Fruit fly (Drosophila melanogaster): ENCODE results near the gene Bka.

Bka gene

DNA sequence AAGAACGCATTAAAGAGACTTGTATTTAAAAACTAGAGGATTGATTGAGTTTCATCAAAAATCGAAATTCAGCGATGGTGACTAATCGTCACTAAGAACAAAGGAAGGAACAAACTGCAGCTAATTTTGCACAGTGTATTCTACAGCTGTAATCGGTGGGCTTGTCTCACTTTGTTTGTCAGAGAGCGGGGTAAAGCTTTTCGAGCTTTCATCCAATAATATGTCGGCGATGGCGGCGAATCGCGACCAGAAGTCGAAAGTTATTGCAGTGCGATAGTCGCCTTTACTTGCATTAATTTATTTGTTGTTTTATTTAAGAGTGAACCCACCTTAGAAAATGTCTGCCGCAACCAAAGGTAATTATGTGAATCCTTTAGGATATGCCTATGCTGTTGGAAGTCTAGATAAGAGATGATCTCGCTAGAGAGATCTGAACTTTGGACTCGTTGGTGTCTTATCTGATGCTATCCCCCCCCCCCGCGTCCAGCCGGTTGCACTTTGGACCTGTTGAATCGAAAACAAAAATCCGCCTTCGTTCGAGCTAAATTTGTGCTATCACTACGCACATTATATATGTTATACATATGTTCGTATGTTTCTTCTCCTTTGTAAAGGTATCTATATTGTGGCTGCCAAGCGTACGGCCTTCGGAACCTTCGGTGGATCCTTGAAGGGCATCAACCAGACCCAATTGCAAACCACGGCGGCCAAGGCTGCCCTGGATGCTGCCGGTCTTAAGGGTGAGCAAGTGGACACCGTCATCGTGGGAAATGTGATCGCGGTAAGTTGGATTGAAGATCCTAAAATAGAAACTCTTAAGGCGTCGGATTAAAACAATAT, 20.1 kb downstream of the Bka start, which contains the start of gene yip2 (continued):
- no peak for TF ChIP-seq hbn (GFP tag; IDR thresholded peaks at IDR 0.05; ENCODE audit: partially characterized antibody)
- peak; percentile 53 for TF ChIP-seq CG7786 (GFP tag; optimal IDR thresholded peaks at IDR 0.05)
- peak; percentile 34 for TF ChIP-seq HLH54F (GFP tag; optimal IDR thresholded peaks at IDR 0.05)
- peak; percentile 3 for TF ChIP-seq nerfin-1 (tag; optimal IDR thresholded peaks at IDR 0.05)
- TF ChIP-seq tx (GFP tag; optimal IDR thresholded peaks at IDR 0.05) = peak; percentile 18
- TF ChIP-seq cato (GFP tag; optimal IDR thresholded peaks at IDR 0.05; ENCODE audit: borderline replicate concordance) = no peak
- TF ChIP-seq CG32767 (GFP tag; IDR thresholded peaks at IDR 0.05) = 0 out of 2 replicates have a peak, but pooled peaks have one; percentile 29
- TF ChIP-seq fd102C (GFP tag; optimal IDR thresholded peaks at IDR 0.05) = no peak
- TF ChIP-seq gcm2 (GFP tag; optimal IDR thresholded peaks at IDR 0.05) = no peak
- no peak for TF ChIP-seq Mrtf (GFP tag; IDR thresholded peaks at IDR 0.05)
- TF ChIP-seq her (GFP tag; optimal IDR thresholded peaks at IDR 0.05) = peak; percentile 75
- no peak for TF ChIP-seq CG3838 (GFP tag; optimal IDR thresholded peaks at IDR 0.05)
- TF ChIP-seq B-H1 (GFP tag; IDR thresholded peaks at IDR 0.05) = no peak; the same call in 2 of the 3 replicates
- TF ChIP-seq Gsc (GFP tag; IDR thresholded peaks at IDR 0.05) = no peak
- no peak for TF ChIP-seq Scr (GFP tag; IDR thresholded peaks at IDR 0.05; ENCODE audit: partially characterized antibody)
- no peak for TF ChIP-seq CG17612 (GFP tag; IDR thresholded peaks at IDR 0.05)
- TF ChIP-seq Ets97D (GFP tag; optimal IDR thresholded peaks at IDR 0.05) = peak; percentile 15
- TF ChIP-seq jing (GFP tag; optimal IDR thresholded peaks at IDR 0.05) = no peak
- 0 out of 2 replicates have a peak, but pooled peaks have one; percentile 23 for TF ChIP-seq CG1024 (GFP tag; IDR thresholded peaks at IDR 0.05)
- no peak for TF ChIP-seq CG2199 (GFP tag; IDR thresholded peaks at IDR 0.05)
- peak; percentile 31; the same call in 1 of the 3 replicates for TF ChIP-seq H15 (GFP tag; IDR thresholded peaks at IDR 0.05)
- TF ChIP-seq Bgb (GFP tag; IDR thresholded peaks at IDR 0.05; ENCODE audit: partially characterized antibody) = 0 out of 2 replicates have a peak, but pooled peaks have one; percentile 11
- TF ChIP-seq CG30403 (GFP tag; optimal IDR thresholded peaks at IDR 0.05) = peak; percentile 49
- no peak for TF ChIP-seq CG10431 (GFP tag; optimal IDR thresholded peaks at IDR 0.05)
- peak; percentile 81 for TF ChIP-seq Rfx (GFP tag; IDR thresholded peaks at IDR 0.05)
- TF ChIP-seq CG12942 (GFP tag; optimal IDR thresholded peaks at IDR 0.05) = peak; percentile 34
- no peak for TF ChIP-seq kni (GFP tag; optimal IDR thresholded peaks at IDR 0.05)
- TF ChIP-seq crol (GFP tag; IDR thresholded peaks at IDR 0.05) = peak; percentile 66
- peak; percentile 14 for TF ChIP-seq CG12104 (GFP tag; optimal IDR thresholded peaks at IDR 0.05)
- TF ChIP-seq amos (GFP tag; IDR thresholded peaks at IDR 0.05; ENCODE audit: partially characterized antibody) = no peak; the same call in 1 of the 2 replicates
- TF ChIP-seq sqz (GFP tag; optimal IDR thresholded peaks at IDR 0.05) = no peak
- no peak for TF ChIP-seq CG15479 (GFP tag; optimal IDR thresholded peaks at IDR 0.05)
- peak; percentile 8 for TF ChIP-seq gro (GFP tag; optimal IDR thresholded peaks at IDR 0.05)
- no peak for TF ChIP-seq Kr (GFP tag; optimal IDR thresholded peaks at IDR 0.05)
- no peak for TF ChIP-seq emc (GFP tag; optimal IDR thresholded peaks at IDR 0.05)
- TF ChIP-seq twi (tag; optimal IDR thresholded peaks at IDR 0.05) = no peak
- TF ChIP-seq bab2 (GFP tag; optimal IDR thresholded peaks at IDR 0.05) = peak; percentile 61
- peak; percentile 36 for TF ChIP-seq CG10267 (tag; optimal IDR thresholded peaks at IDR 0.05)
- TF ChIP-seq Atf-2 (GFP tag; optimal IDR thresholded peaks at IDR 0.05) = no peak
- no peak for TF ChIP-seq wdn (GFP tag; IDR thresholded peaks at IDR 0.05)
- peak; percentile 70 for TF ChIP-seq CG14014 (GFP tag; IDR thresholded peaks at IDR 0.05)
- peak; percentile 51; the same call in 1 of the 2 replicates for TF ChIP-seq Nf-YA (GFP tag; IDR thresholded peaks at IDR 0.05)
- no peak for TF ChIP-seq CG14710 (tag; optimal IDR thresholded peaks at IDR 0.05)
- no peak for TF ChIP-seq CG6272 (GFP tag; IDR thresholded peaks at IDR 0.05)
- TF ChIP-seq nau (GFP tag; optimal IDR thresholded peaks at IDR 0.05) = peak; percentile 74
- peak; percentile 60 for TF ChIP-seq CG6813 (GFP tag; optimal IDR thresholded peaks at IDR 0.05)
- TF ChIP-seq CG12071 (GFP tag; optimal IDR thresholded peaks at IDR 0.05) = peak; percentile 62
- peak; percentile 71 for TF ChIP-seq BtbVII (GFP tag; optimal IDR thresholded peaks at IDR 0.05)
- no peak for TF ChIP-seq dan (GFP tag; IDR thresholded peaks at IDR 0.05)
